Worm (Caenorhabditis elegans): ENCODE data around the gene str-198.

The str-198 gene

DNA sequence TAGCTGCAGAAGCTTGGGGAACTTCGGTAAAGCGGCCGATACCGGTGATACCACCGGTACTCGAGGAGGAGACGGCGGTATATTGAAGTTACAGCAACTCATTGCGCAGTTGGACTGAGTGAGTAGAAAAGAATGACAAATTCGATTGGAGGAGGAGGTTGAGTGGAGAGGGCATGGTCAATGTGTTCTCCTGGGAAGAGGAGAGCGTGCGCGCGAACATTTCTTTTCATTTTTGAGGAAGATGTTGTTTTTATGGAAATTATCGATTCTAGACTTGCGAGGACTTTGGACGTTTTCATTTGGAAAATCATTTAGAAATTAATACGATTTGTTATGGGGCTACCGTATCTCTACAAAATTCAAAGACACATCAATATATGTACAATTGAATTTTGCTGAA, 18.4 kb upstream of the str-198 start:
- TF ChIP-seq aly-2 (tag; optimal IDR thresholded peaks at IDR 0.05) (no peak), unc-39 (tag; optimal IDR thresholded peaks at IDR 0.05) (no peak), ztf-1 (GFP tag; conservative IDR thresholded peaks at IDR 0.05) (no peak), elt-3 (tag; optimal IDR thresholded peaks at IDR 0.05) (no peak), alr-1 (tag; optimal IDR thresholded peaks at IDR 0.05) (no peak), elt-1 (tag; optimal IDR thresholded peaks at IDR 0.05) (no peak), ceh-82 (tag; optimal IDR thresholded peaks at IDR 0.05) (no peak), ztf-11 (tag; optimal IDR thresholded peaks at IDR 0.05) (no peak), nhr-77 (tag; optimal IDR thresholded peaks at IDR 0.05) (no peak), lin-39 (tag; optimal IDR thresholded peaks at IDR 0.05) (no peak), sem-4 (tag; optimal IDR thresholded peaks at IDR 0.05) (no peak), nhr-21 (tag; optimal IDR thresholded peaks at IDR 0.05) (no peak), lin-11 (tag; optimal IDR thresholded peaks at IDR 0.05) (no peak), lin-13 (GFP tag; optimal IDR thresholded peaks at IDR 0.05) (no peak), ceh-16 (tag; optimal IDR thresholded peaks at IDR 0.05) (no peak), unc-62 (GFP tag; optimal IDR thresholded peaks at IDR 0.05) (no peak)

DNA sequence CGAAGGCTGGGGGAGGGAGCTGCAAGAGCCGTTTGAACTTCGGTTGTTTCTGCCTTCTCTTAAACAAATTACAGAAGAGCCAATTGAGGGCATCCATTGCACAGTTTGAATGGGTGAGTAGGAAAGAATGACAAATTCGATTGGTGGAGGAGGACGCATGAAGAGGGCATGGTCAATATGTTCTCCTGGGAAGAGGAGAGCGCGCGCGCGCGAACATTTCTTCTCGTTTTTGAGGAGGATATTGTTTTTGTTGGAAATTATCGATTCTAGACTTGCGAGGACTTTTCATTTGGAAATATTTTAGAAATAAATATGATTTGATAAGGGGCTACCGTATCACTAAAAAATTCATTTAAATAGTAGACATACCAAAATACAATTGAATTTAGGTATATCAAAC, 16.0 kb upstream of the str-198 start, which contains the start of gene T10C6.7:
T10C6.7 (minus strand) TSS at position 143 of the 400 bp plus-strand sequence.
- no peak for TF ChIP-seq F13H6.1 (tag; optimal IDR thresholded peaks at IDR 0.05)
- no peak for TF ChIP-seq lin-39 (tag; optimal IDR thresholded peaks at IDR 0.05)
- no peak for TF ChIP-seq unc-62 (GFP tag; optimal IDR thresholded peaks at IDR 0.05)
- TF ChIP-seq mdl-1 (tag; optimal IDR thresholded peaks at IDR 0.05): no peak
- TF ChIP-seq lin-13 (GFP tag; optimal IDR thresholded peaks at IDR 0.05): no peak
- TF ChIP-seq nhr-25 (tag; optimal IDR thresholded peaks at IDR 0.05): no peak
- TF ChIP-seq crh-2 (tag; optimal IDR thresholded peaks at IDR 0.05): no peak
- no peak for TF ChIP-seq ZK546.5 (tag; optimal IDR thresholded peaks at IDR 0.05)
- no peak for TF ChIP-seq nhr-23 (tag; optimal IDR thresholded peaks at IDR 0.05)
- TF ChIP-seq sma-3 (GFP tag; optimal IDR thresholded peaks at IDR 0.05): no peak
- TF ChIP-seq egl-27 (tag; optimal IDR thresholded peaks at IDR 0.05): no peak
- no peak for TF ChIP-seq elt-1 (tag; optimal IDR thresholded peaks at IDR 0.05)
- no peak for TF ChIP-seq ceh-82 (tag; optimal IDR thresholded peaks at IDR 0.05)
- no peak for TF ChIP-seq ztf-11 (tag; optimal IDR thresholded peaks at IDR 0.05)
- no peak for TF ChIP-seq unc-55 (GFP tag; optimal IDR thresholded peaks at IDR 0.05)
- TF ChIP-seq unc-39 (tag; optimal IDR thresholded peaks at IDR 0.05): no peak
- TF ChIP-seq mbf-1 (tag; optimal IDR thresholded peaks at IDR 0.05): no peak
- TF ChIP-seq sma-9 (GFP tag; optimal IDR thresholded peaks at IDR 0.05): no peak
- no peak for TF ChIP-seq sma-9 (tag; optimal IDR thresholded peaks at IDR 0.05)
- TF ChIP-seq lsy-2 (tag; optimal IDR thresholded peaks at IDR 0.05): no peak

DNA sequence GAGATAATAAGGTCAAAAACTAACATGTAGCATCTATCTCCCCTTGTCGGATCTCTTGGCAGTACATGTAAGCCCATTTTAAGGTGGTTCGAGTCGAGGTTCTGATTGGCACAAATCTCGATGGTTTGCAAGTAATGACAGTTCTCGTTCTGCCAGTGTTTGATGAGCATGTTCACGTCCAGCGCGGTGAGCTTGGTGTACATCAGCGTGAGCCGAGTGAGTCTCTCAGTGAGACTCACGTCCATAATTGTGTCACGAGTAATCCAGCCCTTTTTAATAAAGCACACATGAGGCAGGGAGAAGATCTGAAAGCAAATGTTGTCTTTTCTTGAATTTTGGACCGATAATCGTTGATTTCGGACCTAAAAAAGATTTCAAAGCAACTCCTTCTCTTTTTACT, 14.8 kb upstream of the str-198 start, which contains the start of gene T10C6.16:
T10C6.16 (minus strand) TSS at position 245 of the 400 bp plus-strand sequence.
- TF ChIP-seq nhr-237 (tag; optimal IDR thresholded peaks at IDR 0.05) (no peak), ztf-11 (tag; optimal IDR thresholded peaks at IDR 0.05) (no peak), lin-13 (GFP tag; optimal IDR thresholded peaks at IDR 0.05) (no peak), mdl-1 (tag; optimal IDR thresholded peaks at IDR 0.05) (no peak), nhr-6 (tag; optimal IDR thresholded peaks at IDR 0.05) (no peak), sem-4 (tag; optimal IDR thresholded peaks at IDR 0.05) (no peak), C34F6.9 (tag; optimal IDR thresholded peaks at IDR 0.05) (no peak), unc-62 (GFP tag; optimal IDR thresholded peaks at IDR 0.05) (no peak), Y55F3AM.14 (GFP tag; optimal IDR thresholded peaks at IDR 0.05) (no peak), nhr-11 (tag; optimal IDR thresholded peaks at IDR 0.05) (no peak)

ce11 chrV:16033491-16033890, 14.1 kb upstream of the str-198 start:
- TF ChIP-seq nhr-25 (tag; optimal IDR thresholded peaks at IDR 0.05) (no peak), nhr-77 (tag; optimal IDR thresholded peaks at IDR 0.05) (no peak), elt-3 (tag; optimal IDR thresholded peaks at IDR 0.05) (no peak), snpc-4 (tag; optimal IDR thresholded peaks at IDR 0.05) (no peak)

- TF ChIP-seq skn-1 (tag; optimal IDR thresholded peaks at IDR 0.05): no peak
- no peak for TF ChIP-seq lin-13 (GFP tag; optimal IDR thresholded peaks at IDR 0.05)
- no peak for TF ChIP-seq R02D3.7 (tag; optimal IDR thresholded peaks at IDR 0.05)
- TF ChIP-seq nhr-6 (tag; optimal IDR thresholded peaks at IDR 0.05): no peak
- no peak for TF ChIP-seq lin-11 (tag; optimal IDR thresholded peaks at IDR 0.05)
- no peak for TF ChIP-seq nhr-23 (tag; optimal IDR thresholded peaks at IDR 0.05)
- TF ChIP-seq peb-1 (tag; optimal IDR thresholded peaks at IDR 0.05): no peak
- TF ChIP-seq nhr-10 (tag; optimal IDR thresholded peaks at IDR 0.05): no peak
- TF ChIP-seq sma-3 (GFP tag; optimal IDR thresholded peaks at IDR 0.05): no peak
- no peak for TF ChIP-seq aly-2 (tag; optimal IDR thresholded peaks at IDR 0.05)
- TF ChIP-seq ama-1 (optimal IDR thresholded peaks at IDR 0.05): no peak
- no peak for TF ChIP-seq zag-1 (tag; optimal IDR thresholded peaks at IDR 0.05)
- TF ChIP-seq ZK546.5 (tag; optimal IDR thresholded peaks at IDR 0.05): no peak
- no peak for TF ChIP-seq ztf-11 (tag; optimal IDR thresholded peaks at IDR 0.05)
- no peak for TF ChIP-seq nhr-77 (tag; optimal IDR thresholded peaks at IDR 0.05)
- no peak for TF ChIP-seq nhr-129 (tag; optimal IDR thresholded peaks at IDR 0.05)
- no peak for TF ChIP-seq sem-4 (tag; optimal IDR thresholded peaks at IDR 0.05)
- no peak for TF ChIP-seq nhr-12 (tag; optimal IDR thresholded peaks at IDR 0.05)
- no peak for TF ChIP-seq mab-5 (tag; optimal IDR thresholded peaks at IDR 0.05)
Observed at ce11 chrV:16036166-16036565, 11.4 kb upstream of the str-198 start, which contains the start of gene T10C6.10. Gene T10C6.10 (plus strand): TSS chrV:16036413.

Measured in whole organism, L2 larva.